Fruit fly (Drosophila melanogaster): ENCODE results near the gene Cpr30B.

Cpr30B gene

DNA sequence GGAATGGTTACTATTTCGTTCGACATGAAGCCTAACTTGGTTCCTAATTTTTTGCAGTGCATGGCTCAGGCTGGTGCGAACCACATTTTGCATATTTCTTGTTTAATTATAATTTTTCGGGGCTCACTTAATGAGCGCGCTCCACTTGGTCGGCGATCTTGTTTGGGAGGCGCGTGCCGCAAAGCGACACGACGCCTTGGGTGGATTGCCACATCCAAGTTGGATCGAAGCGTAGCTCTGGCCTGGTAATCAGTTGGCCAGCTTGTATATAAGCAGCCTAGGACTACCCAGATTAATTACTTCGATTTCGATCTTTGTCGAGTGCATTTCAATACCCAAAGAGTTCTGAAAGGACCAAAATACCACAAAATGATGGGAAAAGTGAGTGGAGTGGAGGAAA lies at the start of gene Cpr30B:
Gene Cpr30B (plus strand): TSS at position 301 of the 400 bp plus-strand sequence.
- TF ChIP-seq kay (GFP tag; ENCODE audit: borderline replicate concordance), result no peak
- TF ChIP-seq CG1620 (GFP tag; optimal IDR thresholded peaks at IDR 0.05), result no peak
- TF ChIP-seq CG5204 (GFP tag; optimal IDR thresholded peaks at IDR 0.05), result no peak
- TF ChIP-seq CG12768 (GFP tag; optimal IDR thresholded peaks at IDR 0.05), result no peak
- TF ChIP-seq bab1 (GFP tag; optimal IDR thresholded peaks at IDR 0.05), result no peak
- no peak for TF ChIP-seq toe (GFP tag; optimal IDR thresholded peaks at IDR 0.05)
- TF ChIP-seq CG7045 (GFP tag; optimal IDR thresholded peaks at IDR 0.05), result no peak

DNA sequence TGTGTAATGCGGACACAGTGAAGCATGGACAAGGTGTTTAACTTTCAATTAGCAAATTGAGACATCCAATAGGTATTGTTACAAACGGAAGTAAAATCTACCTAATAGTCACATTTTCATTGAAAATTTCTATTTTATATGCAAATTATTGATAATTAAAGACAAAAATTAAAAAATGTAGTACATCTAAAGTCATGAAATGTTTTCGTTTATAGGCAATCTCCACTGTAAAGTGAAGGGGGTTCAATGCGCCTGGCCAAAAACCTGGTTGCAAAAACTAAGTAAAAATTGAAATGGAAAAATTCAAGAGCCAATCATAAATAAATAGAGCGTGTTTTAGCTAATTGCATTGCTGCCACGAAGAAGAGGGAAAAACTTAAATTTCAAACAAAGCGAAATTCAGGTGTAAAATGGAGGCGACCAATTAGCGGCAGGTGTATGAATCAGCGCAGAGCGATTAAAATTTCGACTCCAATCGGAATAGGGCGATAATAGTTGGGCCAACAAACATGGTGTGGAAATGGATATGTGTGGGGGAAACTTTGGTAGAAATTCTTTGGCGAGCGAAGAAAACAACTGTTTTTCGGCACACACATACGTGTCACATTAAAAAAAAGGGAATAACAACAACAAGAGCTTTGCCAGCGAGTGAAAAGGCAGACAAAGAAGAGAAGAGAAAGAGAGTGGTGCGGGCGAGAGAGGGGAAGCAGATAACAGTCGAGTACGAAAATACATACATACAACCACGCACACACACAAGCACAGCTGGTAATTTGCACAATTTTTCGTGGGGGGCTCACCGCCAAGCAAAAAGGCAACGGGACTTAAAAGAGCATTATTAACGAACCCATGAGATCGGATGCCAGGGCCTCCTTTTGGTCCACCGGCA lies 49.1 kb upstream of the Cpr30B start:
- TF ChIP-seq CG7101 (tag; optimal IDR thresholded peaks at IDR 0.05), result peak; percentile 6
- TF ChIP-seq CG11617 (GFP tag; optimal IDR thresholded peaks at IDR 0.05), result no peak
- peak; percentile 41 for TF ChIP-seq CG14711 (tag; optimal IDR thresholded peaks at IDR 0.05)
- TF ChIP-seq Clk (GFP tag; optimal IDR thresholded peaks at IDR 0.05), result no peak
- peak; percentile 18 for TF ChIP-seq ovo (GFP tag; optimal IDR thresholded peaks at IDR 0.05)
- TF ChIP-seq toe (GFP tag; optimal IDR thresholded peaks at IDR 0.05), result peak; percentile 30
- TF ChIP-seq pad (GFP tag; optimal IDR thresholded peaks at IDR 0.05), result peak; percentile 47
- TF ChIP-seq Hr96 (GFP tag; optimal IDR thresholded peaks at IDR 0.05), result peak; percentile 47
- TF ChIP-seq CG12768 (GFP tag; optimal IDR thresholded peaks at IDR 0.05), result no peak
- TF ChIP-seq CG7045 (GFP tag; optimal IDR thresholded peaks at IDR 0.05), result peak; percentile 22
- TF ChIP-seq tj (GFP tag; optimal IDR thresholded peaks at IDR 0.05), result peak; percentile 40
- TF ChIP-seq cnc (optimal IDR thresholded peaks at IDR 0.05), result no peak
- peak; percentile 79 for TF ChIP-seq bab1 (GFP tag; optimal IDR thresholded peaks at IDR 0.05)
- peak; percentile 93 for TF ChIP-seq kay (GFP tag; ENCODE audit: borderline replicate concordance)
- no peak for TF ChIP-seq CG1620 (GFP tag; optimal IDR thresholded peaks at IDR 0.05)
- TF ChIP-seq Crg-1 (GFP tag; optimal IDR thresholded peaks at IDR 0.05), result no peak

DNA sequence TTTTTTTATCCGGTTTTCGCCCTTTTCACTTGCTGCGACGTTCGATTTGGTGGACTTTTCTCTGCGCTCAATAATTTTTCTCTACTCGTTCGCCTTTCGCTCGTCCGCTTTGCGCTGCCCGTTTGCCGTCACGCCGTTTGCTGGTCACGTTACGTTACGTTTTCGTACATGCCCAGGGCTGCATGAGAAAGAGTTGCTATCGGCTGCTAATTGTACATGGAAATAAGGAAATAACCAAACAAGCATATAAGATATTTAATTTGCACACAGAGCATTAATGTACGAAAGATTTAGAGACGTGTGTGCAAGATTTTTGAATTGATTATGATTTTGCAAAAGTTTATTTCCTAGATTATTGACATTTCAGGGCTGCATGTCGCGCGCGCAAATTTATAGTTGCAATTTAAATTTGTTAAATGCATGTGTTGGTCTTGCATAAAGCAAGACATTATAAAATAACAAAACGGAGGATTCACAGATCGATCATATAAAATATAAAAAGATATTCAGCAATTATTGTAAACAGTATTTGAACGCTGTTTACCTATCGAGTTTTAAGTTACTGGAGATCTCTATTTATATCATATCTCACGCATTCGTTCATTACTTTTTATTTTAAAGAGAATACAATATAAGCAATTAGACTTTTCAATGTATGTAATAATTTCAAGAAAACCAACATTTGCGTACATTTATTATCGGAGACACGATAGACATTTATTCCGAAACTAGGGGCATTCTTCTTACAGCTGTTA lies 47.8 kb upstream of the Cpr30B start, which contains the start of gene Gdi:
Gene Gdi (minus strand): TSS at position 214 of the 755 bp plus-strand sequence.
- TF ChIP-seq cnc (optimal IDR thresholded peaks at IDR 0.05) (peak; percentile 82 to 85), CG5204 (GFP tag; optimal IDR thresholded peaks at IDR 0.05) (peak; percentile 45), CG14711 (tag; optimal IDR thresholded peaks at IDR 0.05) (peak; percentile 68), kay (GFP tag; ENCODE audit: borderline replicate concordance) (no peak), CG7045 (GFP tag; optimal IDR thresholded peaks at IDR 0.05) (peak; percentile 36), Mnt (GFP tag; optimal IDR thresholded peaks at IDR 0.05) (peak; percentile 33), Hr96 (GFP tag; optimal IDR thresholded peaks at IDR 0.05) (peak; percentile 54), ovo (GFP tag; optimal IDR thresholded peaks at IDR 0.05) (no peak), bab1 (GFP tag; optimal IDR thresholded peaks at IDR 0.05) (peak; percentile 74), Clk (GFP tag; optimal IDR thresholded peaks at IDR 0.05) (peak; percentile 42), cic (GFP tag; optimal IDR thresholded peaks at IDR 0.05) (no peak), CG1620 (GFP tag; optimal IDR thresholded peaks at IDR 0.05) (peak; percentile 10), toe (GFP tag; optimal IDR thresholded peaks at IDR 0.05) (peak; percentile 64), CG11617 (GFP tag; optimal IDR thresholded peaks at IDR 0.05) (no peak), tj (GFP tag; optimal IDR thresholded peaks at IDR 0.05) (no peak), CG7101 (tag; optimal IDR thresholded peaks at IDR 0.05) (peak; percentile 19)

dm6 chr2L:9495418-9495779 lies 47.3 kb upstream of the Cpr30B start, which contains the start of gene CG33298:
CG33298 (plus strand) TSS chr2L:9495474.
- no peak for TF ChIP-seq ovo (GFP tag; optimal IDR thresholded peaks at IDR 0.05)
- peak; percentile 41 for TF ChIP-seq Mnt (GFP tag; optimal IDR thresholded peaks at IDR 0.05)
- no peak for TF ChIP-seq pad (GFP tag; optimal IDR thresholded peaks at IDR 0.05)
- no peak for TF ChIP-seq toe (GFP tag; optimal IDR thresholded peaks at IDR 0.05)
- TF ChIP-seq CG5204 (GFP tag; optimal IDR thresholded peaks at IDR 0.05), result no peak
- TF ChIP-seq CG11617 (GFP tag; optimal IDR thresholded peaks at IDR 0.05), result no peak
- peak; percentile 72 for TF ChIP-seq bab1 (GFP tag; optimal IDR thresholded peaks at IDR 0.05)
- TF ChIP-seq cnc (optimal IDR thresholded peaks at IDR 0.05), result no peak
- no peak for TF ChIP-seq CG1620 (GFP tag; optimal IDR thresholded peaks at IDR 0.05)
- no peak for TF ChIP-seq CG7045 (GFP tag; optimal IDR thresholded peaks at IDR 0.05)
- no peak for TF ChIP-seq Crg-1 (GFP tag; optimal IDR thresholded peaks at IDR 0.05)
- TF ChIP-seq Hr96 (GFP tag; optimal IDR thresholded peaks at IDR 0.05), result no peak
- TF ChIP-seq CG12768 (GFP tag; optimal IDR thresholded peaks at IDR 0.05), result no peak
- peak; percentile 14 for TF ChIP-seq tj (GFP tag; optimal IDR thresholded peaks at IDR 0.05)
- no peak for TF ChIP-seq cic (GFP tag; optimal IDR thresholded peaks at IDR 0.05)
- TF ChIP-seq CG7101 (tag; optimal IDR thresholded peaks at IDR 0.05), result peak; percentile 9
- no peak for TF ChIP-seq CG14711 (tag; optimal IDR thresholded peaks at IDR 0.05)
- TF ChIP-seq kay (GFP tag; ENCODE audit: borderline replicate concordance), result no peak

dm6 chr2L:9495870-9496269 lies 46.8 kb upstream of the Cpr30B start:
- TF ChIP-seq bab1 (GFP tag; optimal IDR thresholded peaks at IDR 0.05) (no peak), ovo (GFP tag; optimal IDR thresholded peaks at IDR 0.05) (no peak), CG12768 (GFP tag; optimal IDR thresholded peaks at IDR 0.05) (no peak), CG5204 (GFP tag; optimal IDR thresholded peaks at IDR 0.05) (no peak), toe (GFP tag; optimal IDR thresholded peaks at IDR 0.05) (no peak), cnc (optimal IDR thresholded peaks at IDR 0.05) (no peak), pad (GFP tag; optimal IDR thresholded peaks at IDR 0.05) (no peak), CG7045 (GFP tag; optimal IDR thresholded peaks at IDR 0.05) (no peak), Hr96 (GFP tag; optimal IDR thresholded peaks at IDR 0.05) (no peak), cic (GFP tag; optimal IDR thresholded peaks at IDR 0.05) (no peak), Mnt (GFP tag; optimal IDR thresholded peaks at IDR 0.05) (no peak), CG1620 (GFP tag; optimal IDR thresholded peaks at IDR 0.05) (no peak), Crg-1 (GFP tag; optimal IDR thresholded peaks at IDR 0.05) (no peak), CG33017 (tag; optimal IDR thresholded peaks at IDR 0.05) (no peak), tj (GFP tag; optimal IDR thresholded peaks at IDR 0.05) (no peak), Clk (GFP tag; optimal IDR thresholded peaks at IDR 0.05) (no peak), CG14711 (tag; optimal IDR thresholded peaks at IDR 0.05) (no peak)
